Worm (Caenorhabditis elegans) whole organism, L1 larva: ENCODE results near the gene K07F5.15.

ENCODE experiments used
- aly-2 ChIP-seq: fragments of 150-350 bp; optimal IDR thresholded peaks from 2 replicates; lab custom pipeline; 2014; ENCODE audit warnings: missing biosample characterization, missing genetic modification characterization
- ama-1 ChIP-seq: fragments of 150-350 bp; optimal IDR thresholded peaks from 2 replicates; lab custom pipeline; 2014
- blmp-1 ChIP-seq: fragments of 150-350 bp; optimal IDR thresholded peaks from 2 replicates; lab custom pipeline; 2014; ENCODE audit warnings: missing biosample characterization, missing genetic modification characterization
- efl-1 ChIP-seq, 4 experiments: fragments of 150-350 bp; optimal IDR thresholded peaks in 3 of 4; peaks in 1 of 4; 1 replicate in 1 of 4; 2 replicates in 3 of 4; lab custom pipeline; 2014; ENCODE audit warnings: missing biosample characterization in 2 of 4, missing genetic modification characterization in 2 of 4, missing genetic modification reagents in 2 of 4
- fkh-8 ChIP-seq: sonication (generic microtip); optimal IDR thresholded peaks from 2 replicates; lab custom pipeline; 2016; ENCODE audit warnings: mild to moderate bottlenecking, missing genetic modification characterization, missing compliant biosample characterization
- hlh-17 ChIP-seq: fragments of 200-800 bp; sonication (Bioruptor generic); optimal IDR thresholded peaks from 2 replicates; lab custom pipeline; 2018; ENCODE audit warnings: missing genetic modification characterization, mild to moderate bottlenecking, missing compliant biosample characterization, moderate library complexity, borderline replicate concordance
- lin-35 ChIP-seq, 2 experiments: fragments of 150-350 bp; optimal IDR thresholded peaks; 2 replicates each; lab custom pipeline; 2014; ENCODE audit warnings: missing biosample characterization in 2 of 2, missing genetic modification characterization in 2 of 2, missing genetic modification reagents in 2 of 2
- mab-9 ChIP-seq: fragments of 200-800 bp; sonication (Bioruptor generic); IDR thresholded peaks from 2 replicates; pipeline ENCODE4 v1.3.6; 2022; ENCODE audit warnings: missing genetic modification reagents, missing genetic modification characterization, missing compliant biosample characterization
- nhr-11 ChIP-seq: fragments of 150-350 bp; optimal IDR thresholded peaks from 2 replicates; lab custom pipeline; 2014; ENCODE audit warnings: missing biosample characterization, missing genetic modification characterization
- nhr-12 ChIP-seq: sonication (generic microtip); optimal IDR thresholded peaks from 2 replicates; lab custom pipeline; 2017; ENCODE audit warnings: missing biosample characterization, missing genetic modification characterization
- nhr-237 ChIP-seq: fragments of 150-350 bp; optimal IDR thresholded peaks from 2 replicates; lab custom pipeline; 2014; ENCODE audit warnings: missing biosample characterization, missing genetic modification characterization
- nhr-76 ChIP-seq: sonication (generic microtip); optimal IDR thresholded peaks from 2 replicates; lab custom pipeline; 2017; ENCODE audit warnings: missing biosample characterization, missing genetic modification characterization
- rnt-1 ChIP-seq: sonication (generic microtip); optimal IDR thresholded peaks from 2 replicates; lab custom pipeline; 2016; ENCODE audit warnings: mild to moderate bottlenecking, missing genetic modification characterization, moderate library complexity, missing compliant biosample characterization
- unc-30 ChIP-seq: sonication (generic microtip); optimal IDR thresholded peaks from 2 replicates; lab custom pipeline; 2017; ENCODE audit warnings: missing biosample characterization, missing genetic modification characterization

Gene K07F5.15

DNA sequence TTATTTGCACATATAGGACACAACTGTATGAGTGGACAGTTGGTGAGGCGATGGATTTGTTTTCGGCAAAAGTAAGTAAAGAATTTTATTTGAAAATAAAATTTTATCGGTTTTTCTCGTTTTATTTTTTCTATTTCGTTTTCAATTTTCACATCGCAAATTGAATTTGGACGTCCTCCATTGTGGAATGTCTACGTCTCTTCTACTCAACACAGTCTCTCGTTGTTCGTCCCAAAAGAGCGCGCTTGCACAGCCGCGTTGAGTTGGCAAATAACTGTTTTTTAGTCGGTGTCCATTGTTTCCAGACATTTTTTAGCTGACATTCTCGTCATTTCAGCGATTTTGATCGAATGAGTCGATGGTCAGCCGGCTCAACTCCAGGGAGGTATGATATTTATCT lies 34.3 kb downstream of the K07F5.15 start (continued):
- TF ChIP-seq aly-2 (tag; lab: Kevin White, UChicago) (no peak), fkh-8 (tag; lab: Kevin White, UChicago) (no peak), nhr-76 (tag; lab: Kevin White, UChicago) (no peak), rnt-1 (no peak), nhr-237 (tag; lab: Kevin White, UChicago) (no peak)
- TF ChIP-seq, all 84 proteins: peak for 7

DNA sequence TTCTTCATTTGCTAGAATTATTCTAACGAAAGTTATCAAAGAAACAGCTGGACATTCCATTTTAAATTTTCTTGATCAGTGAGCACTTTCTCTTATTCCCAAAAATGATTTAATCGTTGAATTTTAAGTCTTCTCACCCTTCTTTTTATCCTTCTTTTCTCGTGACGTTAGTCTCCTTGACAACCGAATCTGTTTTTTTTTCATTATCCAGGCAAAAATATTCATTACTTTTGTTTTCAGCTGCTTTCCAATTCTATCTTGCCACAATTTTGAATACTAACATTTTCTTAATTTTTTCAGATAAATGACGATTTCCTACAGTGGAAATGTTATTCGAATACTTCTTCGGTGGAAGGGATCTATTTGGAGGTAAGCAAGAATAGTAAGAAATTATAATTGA lies 38.7 kb downstream of the K07F5.15 start, which contains the start of gene best-13:
TSS of gene best-13 (plus strand) at position 301 of the 400 bp plus-strand sequence.
- no peak for TF ChIP-seq nhr-12 (tag; lab: Kevin White, UChicago)
- no peak for TF ChIP-seq unc-30 (tag; lab: Kevin White, UChicago)

DNA sequence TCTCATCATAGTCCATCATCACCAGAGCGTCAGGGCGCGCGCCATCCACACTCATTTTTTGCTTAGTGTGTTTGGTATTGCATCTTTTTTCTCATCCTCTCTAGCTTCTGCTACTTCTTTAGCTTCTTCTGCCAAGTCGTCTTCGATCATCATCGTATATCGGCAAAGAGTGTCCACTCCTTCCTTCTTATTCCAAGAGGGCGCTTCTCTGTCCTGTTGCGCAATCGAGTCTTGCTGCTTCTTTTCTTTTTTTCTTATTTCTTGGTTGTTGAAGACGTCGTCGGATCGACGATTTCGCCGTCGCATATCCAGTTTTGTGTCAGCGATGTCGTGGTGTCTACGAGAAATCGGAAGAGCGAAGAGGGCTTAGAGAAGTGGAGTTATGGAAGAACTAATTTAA lies 48.2 kb downstream of the K07F5.15 start:
- peak; percentile 34 for TF ChIP-seq blmp-1 (tag; lab: Kevin White, UChicago)
- TF ChIP-seq nhr-11 (tag; lab: Kevin White, UChicago) = no peak

- TF ChIP-seq hlh-17 (GFP tag; lab: Kevin White, UChicago) = no peak
- TF ChIP-seq ama-1 (lab: Kevin White, UChicago) = no peak
- no peak for TF ChIP-seq lin-35 (GFP tag; optimal IDR thresholded peaks at IDR 0.05; lab: Kevin White, UChicago)
- TF ChIP-seq efl-1 (optimal IDR thresholded peaks at IDR 0.05; lab: Kevin White, UChicago) = no peak
- peak in 1 of 2 experiments; percentile 6 for TF ChIP-seq efl-1 (GFP tag; optimal IDR thresholded peaks at IDR 0.05 in 1 of 2; lab: Kevin White, UChicago)
- TF ChIP-seq mab-9 = no peak
- TF ChIP-seq, all 84 proteins: peak for 1
These were observed 50.2 kb downstream of the K07F5.15 start for ce11 chrIV:9915128-9915527.
